Worm (Caenorhabditis elegans) whole organism, mixed stage, embryonic: Measurements from ENCODE around the gene byn-1.
A peak's percentile ranks its signal among the peaks of the same experiment; 100 is the strongest.

Experiments
- cnd-1 ChIP-seq: fragments of 200-800 bp; sonication (Bioruptor generic); optimal IDR thresholded peaks from 2 replicates; lab custom pipeline; 2018; ENCODE audit warnings: mild to moderate bottlenecking, missing genetic modification characterization, missing compliant biosample characterization
- hlh-1 ChIP-seq: fragments of 150-350 bp; optimal IDR thresholded peaks from 2 replicates; lab custom pipeline; 2014; ENCODE audit warnings: missing biosample characterization, missing genetic modification reagents, missing genetic modification characterization
- lin-13 ChIP-seq: fragments of 150-350 bp; optimal IDR thresholded peaks from 2 replicates; lab custom pipeline; 2014; ENCODE audit warnings: missing biosample characterization, missing genetic modification characterization
- snpc-4 ChIP-seq: fragments of 150-350 bp; optimal IDR thresholded peaks from 2 replicates; lab custom pipeline; 2014; ENCODE audit warnings: missing biosample characterization, missing genetic modification characterization

- no peak for TF ChIP-seq lin-13 (tag; lab: Kevin White, UChicago)
- TF ChIP-seq cnd-1 (tag; lab: Kevin White, UChicago): no peak
- no peak for TF ChIP-seq snpc-4
- TF ChIP-seq hlh-1 (tag; lab: Kevin White, UChicago): peak; percentile 18
Measured at ce11 chrIII:6897587-6898064, 34.2 kb upstream of the byn-1 start, which contains the start of gene T07E3.4.
